Worm (Caenorhabditis elegans): ENCODE data around the gene M163.7.

M163.7 gene

ce11 chrX:14505578-14506353 lies 41.2 kb downstream of the M163.7 start (continued):
- TF ChIP-seq ceh-100 (GFP tag; IDR thresholded peaks at IDR 0.05) (no peak), madf-3 (GFP tag; IDR thresholded peaks at IDR 0.05) (no peak), ceh-27 (GFP tag; optimal IDR thresholded peaks at IDR 0.05) (peak; percentile 34), ztf-26 (tag; optimal IDR thresholded peaks at IDR 0.05) (peak; percentile 18), F33H1.4 (GFP tag; IDR thresholded peaks at IDR 0.05) (no peak), dpff-1 (tag; optimal IDR thresholded peaks at IDR 0.05) (no peak), Y95B8A.8 (GFP tag; IDR thresholded peaks at IDR 0.05) (no peak), nhr-90 (tag; optimal IDR thresholded peaks at IDR 0.05) (no peak), nhr-80 (tag; optimal IDR thresholded peaks at IDR 0.05) (peak; percentile 92), F57A8.1 (GFP tag; optimal IDR thresholded peaks at IDR 0.05) (no peak), F52B5.7 (tag; optimal IDR thresholded peaks at IDR 0.05) (no peak), repo-1 (tag; optimal IDR thresholded peaks at IDR 0.05) (no peak), atf-7 (tag; optimal IDR thresholded peaks at IDR 0.05) (peak; percentile 7), ztf-25 (GFP tag; IDR thresholded peaks at IDR 0.05) (no peak), rpc-1 (optimal IDR thresholded peaks at IDR 0.05) (no peak), rpc-1 (tag; optimal IDR thresholded peaks at IDR 0.05) (no peak), lin-40 (tag; optimal IDR thresholded peaks at IDR 0.05) (peak; percentile 36), him-1 (tag; optimal IDR thresholded peaks at IDR 0.05) (no peak), B0035.1 (tag; optimal IDR thresholded peaks at IDR 0.05) (no peak), ztf-6 (GFP tag; IDR thresholded peaks at IDR 0.05) (no peak), ceh-40 (GFP tag; IDR thresholded peaks at IDR 0.05) (no peak), akir-1 (GFP tag; optimal IDR thresholded peaks at IDR 0.05) (no peak), lin-35 (GFP tag; optimal IDR thresholded peaks at IDR 0.05) (no peak), gei-17 (GFP tag; optimal IDR thresholded peaks at IDR 0.05) (peak; percentile 22), attf-5 (GFP tag; optimal IDR thresholded peaks at IDR 0.05) (no peak), ztf-22 (GFP tag; optimal IDR thresholded peaks at IDR 0.05) (peak; percentile 48), pbrm-1 (GFP tag; IDR thresholded peaks at IDR 0.05) (no peak), fkh-3 (tag; optimal IDR thresholded peaks at IDR 0.05) (no peak), hrde-1 (tag; optimal IDR thresholded peaks at IDR 0.05; ENCODE audit: borderline replicate concordance) (no peak), lsy-27 (tag; optimal IDR thresholded peaks at IDR 0.05; ENCODE audit: borderline replicate concordance, insufficient read depth) (no peak), T26A5.8 (tag; optimal IDR thresholded peaks at IDR 0.05) (no peak), die-1 (tag; optimal IDR thresholded peaks at IDR 0.05) (no peak), F57C9.4 (tag; optimal IDR thresholded peaks at IDR 0.05) (no peak), hsf-1 (GFP tag; IDR thresholded peaks at IDR 0.05) (no peak), xnd-1 (tag; optimal IDR thresholded peaks at IDR 0.05) (no peak), F55B11.4 (tag; optimal IDR thresholded peaks at IDR 0.05; ENCODE audit: borderline replicate concordance, insufficient read depth) (no peak), rec-8 (tag; optimal IDR thresholded peaks at IDR 0.05) (no peak), F49E8.2 (tag; optimal IDR thresholded peaks at IDR 0.05; ENCODE audit: insufficient read depth) (no peak), D2030.7 (GFP tag; IDR thresholded peaks at IDR 0.05) (no peak), madf-6 (GFP tag; IDR thresholded peaks at IDR 0.05) (0 out of 2 replicates have a peak, but pooled peaks have one; percentile 32), nhr-120 (GFP tag; IDR thresholded peaks at IDR 0.05) (no peak), hlh-26 (GFP tag; conservative IDR thresholded peaks at IDR 0.05) (no peak), F22D6.2 (tag; optimal IDR thresholded peaks at IDR 0.05) (no peak), efl-1 (GFP tag; optimal IDR thresholded peaks at IDR 0.05) (no peak), ztf-18 (tag; optimal IDR thresholded peaks at IDR 0.05) (no peak), snpc-1.3 (tag; optimal IDR thresholded peaks at IDR 0.05; ENCODE audit: insufficient read depth) (no peak), athp-1 (tag; optimal IDR thresholded peaks at IDR 0.05) (no peak), F10E7.11 (tag; optimal IDR thresholded peaks at IDR 0.05) (no peak)
